Worm (Caenorhabditis elegans) whole organism, young adult: ENCODE data around the gene rab-1.

Source experiments
- Y79H2A.3 ChIP-seq: fragments of 200-800 bp; sonication (Bioruptor generic); conservative IDR thresholded peaks from 2 replicates; pipeline ENCODE4 v1.3.6; 2022; ENCODE audit warnings: missing genetic modification reagents, missing genetic modification characterization, missing compliant biosample characterization
- ama-1 ChIP-seq, 3 experiments: fragments of 150-350 bp in 1 of 3; sonication (generic microtip) in 2 of 3; optimal IDR thresholded peaks; 2 replicates each; lab custom pipeline; 2014 to 2018; ENCODE audit warnings: missing biosample characterization in 2 of 3, missing genetic modification characterization in 2 of 3, missing genetic modification reagents in 2 of 3
- attf-6 ChIP-seq: fragments of 200-800 bp; sonication (Bioruptor generic); IDR thresholded peaks from 2 replicates; pipeline ENCODE4 v1.3.6; 2022; ENCODE audit warnings: missing genetic modification reagents, missing genetic modification characterization, missing compliant biosample characterization
- efl-1 ChIP-seq: fragments of 150-350 bp; optimal IDR thresholded peaks from 2 replicates; lab custom pipeline; 2014; ENCODE audit warnings: missing biosample characterization, missing genetic modification reagents, missing genetic modification characterization
- egl-18 ChIP-seq: fragments of 200-800 bp; sonication (Bioruptor generic); IDR thresholded peaks from 2 replicates; pipeline ENCODE4 v1.3.6; 2022; ENCODE audit warnings: missing genetic modification reagents, missing genetic modification characterization, missing compliant biosample characterization
- hmg-1.2 ChIP-seq: fragments of 200-800 bp; sonication (Bioruptor generic); IDR thresholded peaks from 2 replicates; pipeline ENCODE4 v1.3.6; 2022; ENCODE audit warnings: missing genetic modification reagents, missing genetic modification characterization, missing compliant biosample characterization
- lin-35 ChIP-seq, 3 experiments: fragments of 150-350 bp in 2 of 3; sonication (generic microtip) in 1 of 3; optimal IDR thresholded peaks; 2 replicates each; lab custom pipeline; 2014 to 2018; ENCODE audit warnings: missing biosample characterization in 3 of 3, missing genetic modification characterization in 3 of 3, missing genetic modification reagents in 3 of 3
- mes-4 ChIP-seq: sonication (generic microtip); optimal IDR thresholded peaks from 2 replicates; lab custom pipeline; 2016; ENCODE audit warnings: missing genotype, missing genetic modification characterization, missing compliant biosample characterization
- nhr-27 ChIP-seq: fragments of 200-800 bp; sonication (Bioruptor generic); optimal IDR thresholded peaks from 2 replicates; lab custom pipeline; 2018; ENCODE audit warnings: mild to moderate bottlenecking, missing genetic modification characterization, moderate library complexity, missing compliant biosample characterization
- tbx-9 ChIP-seq: sonication (generic microtip); optimal IDR thresholded peaks from 2 replicates; lab custom pipeline; 2016; ENCODE audit warnings: borderline replicate concordance, missing genetic modification characterization, inconsistent platforms, missing compliant biosample characterization

- TF ChIP-seq tbx-9 (tag; lab: Kevin White, UChicago): no peak
- no peak for TF ChIP-seq lin-35 (GFP tag; optimal IDR thresholded peaks at IDR 0.05; lab: Kevin White, UChicago)
- TF ChIP-seq egl-18 (GFP tag; lab: Robert Waterston, UW): no peak
- TF ChIP-seq attf-6: no peak
- no peak for TF ChIP-seq ama-1 (optimal IDR thresholded peaks at IDR 0.05; lab: Kevin White, UChicago)
- TF ChIP-seq ama-1 (GFP tag; optimal IDR thresholded peaks at IDR 0.05; lab: Kevin White, UChicago): no peak
- TF ChIP-seq Y79H2A.3: no peak
- TF ChIP-seq hmg-1.2: no peak
- no peak for TF ChIP-seq nhr-27 (tag; lab: Kevin White, UChicago)
- no peak for TF ChIP-seq efl-1 (GFP tag; lab: Kevin White, UChicago)
- TF ChIP-seq mes-4: no peak
Measured at ce11 chrV:1270611-1271010, 6.8 kb upstream of the rab-1 start, which contains the start of gene Y75B7B.1.
